Worm (Caenorhabditis elegans): ENCODE results near the gene mnr-1.

- TF ChIP-seq drap-1 (GFP tag; optimal IDR thresholded peaks at IDR 0.05) (no peak), pha-4 (tag; optimal IDR thresholded peaks at IDR 0.05) (no peak), nhr-237 (tag; optimal IDR thresholded peaks at IDR 0.05) (no peak), mep-1 (tag; optimal IDR thresholded peaks at IDR 0.05) (no peak)
Observed at ce11 chrV:20623060-20623459, 31.4 kb upstream of the mnr-1 start, which contains the start of gene F46B3.8.
